Worm (Caenorhabditis elegans): Measurements from ENCODE around the gene F17C8.6.

The F17C8.6 gene

ce11 chrIII:4792560-4793136 is 46.8 kb upstream of the F17C8.6 start, which contains the start of gene mip-1 (continued):
- TF ChIP-seq mcd-1 (GFP tag; IDR thresholded peaks at IDR 0.05) (no peak), ztf-18 (tag; optimal IDR thresholded peaks at IDR 0.05) (peak; percentile 10), snpc-4 (GFP tag; optimal IDR thresholded peaks at IDR 0.05) (no peak), snpc-4 (tag; optimal IDR thresholded peaks at IDR 0.05) (no peak), C06A6.2 (GFP tag; conservative IDR thresholded peaks at IDR 0.05) (no peak), ZK185.1 (tag; optimal IDR thresholded peaks at IDR 0.05; ENCODE audit: poor library complexity, severe bottlenecking) (no peak), nfya-1 (tag; optimal IDR thresholded peaks at IDR 0.05; ENCODE audit: borderline replicate concordance, insufficient read depth) (no peak), T26A5.8 (tag; optimal IDR thresholded peaks at IDR 0.05) (no peak), akir-1 (GFP tag; optimal IDR thresholded peaks at IDR 0.05) (no peak), nfyb-1 (GFP tag; IDR thresholded peaks at IDR 0.05) (no peak), Y95B8A.8 (GFP tag; IDR thresholded peaks at IDR 0.05) (no peak), F57A8.1 (GFP tag; optimal IDR thresholded peaks at IDR 0.05) (no peak), pbrm-1 (GFP tag; IDR thresholded peaks at IDR 0.05) (no peak), egl-18 (GFP tag; IDR thresholded peaks at IDR 0.05) (no peak), dpl-1 (GFP tag; optimal IDR thresholded peaks at IDR 0.05) (peak; percentile 78), Y56A3A.18 (GFP tag; IDR thresholded peaks at IDR 0.05) (no peak), nhr-90 (tag; optimal IDR thresholded peaks at IDR 0.05) (no peak), Y67H2A.10 (GFP tag; conservative IDR thresholded peaks at IDR 0.05) (no peak), egrh-3 (GFP tag; IDR thresholded peaks at IDR 0.05) (no peak), F39B2.1 (GFP tag; IDR thresholded peaks at IDR 0.05) (no peak), C17E4.6 (GFP tag; IDR thresholded peaks at IDR 0.05) (no peak), lir-1 (GFP tag; conservative IDR thresholded peaks at IDR 0.05) (no peak), zfh-2 (GFP tag; conservative IDR thresholded peaks at IDR 0.05) (no peak), attf-6 (GFP tag; IDR thresholded peaks at IDR 0.05) (no peak), nfya-2 (GFP tag; IDR thresholded peaks at IDR 0.05) (no peak), dpff-1 (tag; optimal IDR thresholded peaks at IDR 0.05) (no peak), hlh-26 (GFP tag; conservative IDR thresholded peaks at IDR 0.05) (no peak), F23B12.7 (tag; optimal IDR thresholded peaks at IDR 0.05; ENCODE audit: insufficient read depth) (no peak), gei-17 (GFP tag; optimal IDR thresholded peaks at IDR 0.05) (no peak), F52B5.7 (tag; optimal IDR thresholded peaks at IDR 0.05) (no peak), ama-1 (optimal IDR thresholded peaks at IDR 0.05) (no peak), ama-1 (GFP tag; optimal IDR thresholded peaks at IDR 0.05) (no peak), unc-130 (GFP tag; optimal IDR thresholded peaks at IDR 0.05) (no peak), hrde-1 (tag; optimal IDR thresholded peaks at IDR 0.05; ENCODE audit: borderline replicate concordance) (no peak), tbp1 (GFP tag; optimal IDR thresholded peaks at IDR 0.05) (no peak), ztf-22 (GFP tag; optimal IDR thresholded peaks at IDR 0.05) (no peak), aptf-2 (GFP tag; conservative IDR thresholded peaks at IDR 0.05) (no peak), madf-10 (tag; optimal IDR thresholded peaks at IDR 0.05) (no peak), ceh-27 (GFP tag; optimal IDR thresholded peaks at IDR 0.05) (no peak), madf-8 (GFP tag; conservative IDR thresholded peaks at IDR 0.05) (peak; percentile 73), cebp-1 (GFP tag; IDR thresholded peaks at IDR 0.05) (no peak), cebp-1 (tag; optimal IDR thresholded peaks at IDR 0.05) (no peak), ztf-28 (GFP tag; IDR thresholded peaks at IDR 0.05) (no peak), sea-2 (GFP tag; IDR thresholded peaks at IDR 0.05) (no peak), xnd-1 (tag; optimal IDR thresholded peaks at IDR 0.05) (peak; percentile 68), lin-26 (GFP tag; IDR thresholded peaks at IDR 0.05) (no peak), lsl-1 (GFP tag; optimal IDR thresholded peaks at IDR 0.05) (peak; percentile 90), let-607 (tag; optimal IDR thresholded peaks at IDR 0.05) (no peak), ets-4 (GFP tag; optimal IDR thresholded peaks at IDR 0.05) (no peak)
